Worm (Caenorhabditis elegans) whole organism, late embryonic: ENCODE measurements around the gene srh-301.

Experiments
- Y22D7AL.16 ChIP-seq: sonication (generic microtip); optimal IDR thresholded peaks from 2 replicates; lab custom pipeline; 2016; ENCODE audit warnings: missing genetic modification characterization, missing compliant biosample characterization
- ama-1 ChIP-seq: fragments of 150-350 bp; optimal IDR thresholded peaks from 2 replicates; lab custom pipeline; 2014
- ceh-14 ChIP-seq: sonication (generic microtip); optimal IDR thresholded peaks from 2 replicates; lab custom pipeline; 2016; ENCODE audit warnings: missing genotype, missing genetic modification characterization, missing compliant biosample characterization
- ceh-19 ChIP-seq: fragments of 200-800 bp; sonication (Bioruptor generic); optimal IDR thresholded peaks from 2 replicates; lab custom pipeline; 2018; ENCODE audit warnings: mild to moderate bottlenecking, missing genetic modification characterization, missing compliant biosample characterization
- ceh-2 ChIP-seq: sonication (generic microtip); optimal IDR thresholded peaks from 2 replicates; lab custom pipeline; 2016; ENCODE audit warnings: missing genotype, missing genetic modification characterization, missing compliant biosample characterization
- ceh-22 ChIP-seq: sonication (generic microtip); optimal IDR thresholded peaks from 2 replicates; lab custom pipeline; 2017; ENCODE audit warnings: missing biosample characterization, missing genetic modification characterization
- ceh-34 ChIP-seq: sonication (generic microtip); optimal IDR thresholded peaks from 2 replicates; lab custom pipeline; 2016; ENCODE audit warnings: mild to moderate bottlenecking, missing genetic modification characterization, missing compliant biosample characterization
- ceh-45 ChIP-seq: fragments of 200-800 bp; sonication (Bioruptor generic); IDR thresholded peaks from 2 replicates; pipeline ENCODE4 v1.3.6; 2022; ENCODE audit warnings: missing genetic modification reagents, missing genetic modification characterization, missing compliant biosample characterization
- ceh-48 ChIP-seq: sonication (generic microtip); optimal IDR thresholded peaks from 2 replicates; lab custom pipeline; 2016; ENCODE audit warnings: missing genetic modification characterization, inconsistent platforms, missing compliant biosample characterization
- che-1 ChIP-seq: sonication (generic microtip); optimal IDR thresholded peaks from 2 replicates; lab custom pipeline; 2016; ENCODE audit warnings: mild to moderate bottlenecking, missing genetic modification characterization, missing compliant biosample characterization
- elt-2 ChIP-seq: sonication (generic microtip); optimal IDR thresholded peaks from 2 replicates; lab custom pipeline; 2016; ENCODE audit warnings: missing genetic modification reagents, missing genetic modification characterization, missing compliant biosample characterization
- ets-4 ChIP-seq: sonication (generic microtip); optimal IDR thresholded peaks from 2 replicates; lab custom pipeline; 2016; ENCODE audit warnings: missing genetic modification characterization, missing compliant biosample characterization
- eyg-1 ChIP-seq: sonication (generic microtip); optimal IDR thresholded peaks from 2 replicates; lab custom pipeline; 2016; ENCODE audit warnings: missing genotype, missing genetic modification characterization, missing compliant biosample characterization
- fkh-6 ChIP-seq: sonication (generic microtip); optimal IDR thresholded peaks from 2 replicates; lab custom pipeline; 2016; ENCODE audit warnings: missing genetic modification characterization, missing compliant biosample characterization
- gmeb-2 ChIP-seq: sonication (generic microtip); optimal IDR thresholded peaks from 2 replicates; lab custom pipeline; 2016; ENCODE audit warnings: missing genetic modification characterization, inconsistent platforms, missing compliant biosample characterization
- hlh-13 ChIP-seq: fragments of 200-800 bp; sonication (Bioruptor generic); optimal IDR thresholded peaks from 2 replicates; lab custom pipeline; 2018; ENCODE audit warnings: mild to moderate bottlenecking, missing genetic modification characterization, missing compliant biosample characterization
- hlh-30 ChIP-seq: sonication (generic microtip); optimal IDR thresholded peaks from 2 replicates; lab custom pipeline; 2017; ENCODE audit warnings: antibody characterized with exemption, missing genetic modification characterization, missing compliant biosample characterization; ENCODE audit not compliant: insufficient read depth
- lim-6 ChIP-seq: sonication (generic microtip); optimal IDR thresholded peaks from 2 replicates; lab custom pipeline; 2016; ENCODE audit warnings: missing genetic modification characterization, missing compliant biosample characterization
- nhr-11 ChIP-seq: fragments of 150-350 bp; optimal IDR thresholded peaks from 2 replicates; lab custom pipeline; 2014; ENCODE audit warnings: missing biosample characterization, missing genetic modification characterization
- nhr-232 ChIP-seq: sonication (generic microtip); optimal IDR thresholded peaks from 2 replicates; lab custom pipeline; 2016; ENCODE audit warnings: missing genetic modification characterization, missing compliant biosample characterization
- npax-4 ChIP-seq: sonication (generic microtip); optimal IDR thresholded peaks from 2 replicates; lab custom pipeline; 2016; ENCODE audit warnings: missing genetic modification characterization, missing compliant biosample characterization
- odd-2 ChIP-seq: sonication (generic microtip); optimal IDR thresholded peaks from 2 replicates; lab custom pipeline; 2017; ENCODE audit warnings: antibody characterized with exemption, mild to moderate bottlenecking, missing genetic modification characterization, missing compliant biosample characterization
- pax-1 ChIP-seq: fragments of 150-350 bp; optimal IDR thresholded peaks from 2 replicates; lab custom pipeline; 2014; ENCODE audit warnings: missing biosample characterization, missing genetic modification characterization
- pha-2 ChIP-seq: sonication (generic microtip); optimal IDR thresholded peaks from 2 replicates; lab custom pipeline; 2017; ENCODE audit warnings: mild to moderate bottlenecking, missing genetic modification characterization, missing compliant biosample characterization
- pha-4 ChIP-seq: fragments of 150-350 bp; optimal IDR thresholded peaks from 2 replicates; lab custom pipeline; 2018; ENCODE audit warnings: missing biosample characterization, missing genetic modification reagents, missing genetic modification characterization
- pqm-1 ChIP-seq: sonication (generic microtip); optimal IDR thresholded peaks from 2 replicates; lab custom pipeline; 2016; ENCODE audit warnings: missing genetic modification characterization, missing compliant biosample characterization
- pros-1 ChIP-seq: fragments of 150-350 bp; optimal IDR thresholded peaks from 2 replicates; lab custom pipeline; 2014; ENCODE audit warnings: missing biosample characterization, missing genetic modification reagents, missing genetic modification characterization
- ref-2 ChIP-seq: sonication (generic microtip); optimal IDR thresholded peaks from 2 replicates; lab custom pipeline; 2016; ENCODE audit warnings: missing genetic modification characterization, missing compliant biosample characterization
- sdc-2 ChIP-seq: sonication (generic microtip); optimal IDR thresholded peaks from 2 replicates; lab custom pipeline; 2016; ENCODE audit warnings: missing genotype, missing genetic modification characterization, missing compliant biosample characterization
- sox-2 ChIP-seq: fragments of 200-800 bp; sonication (Bioruptor generic); IDR thresholded peaks from 2 replicates; pipeline ENCODE4 v1.3.6; 2022; ENCODE audit warnings: missing genetic modification reagents, missing genetic modification characterization, missing compliant biosample characterization
- sox-4 ChIP-seq: sonication (generic microtip); optimal IDR thresholded peaks from 2 replicates; lab custom pipeline; 2017; ENCODE audit warnings: mild to moderate bottlenecking, missing genetic modification characterization, inconsistent platforms, missing compliant biosample characterization
- tbx-7 ChIP-seq: sonication (generic microtip); optimal IDR thresholded peaks from 2 replicates; lab custom pipeline; 2016; ENCODE audit warnings: missing genotype, missing genetic modification characterization, missing compliant biosample characterization
- unc-3 ChIP-seq, 2 experiments: fragments of 200-800 bp in 1 of 2; sonication (Bioruptor generic) in 1 of 2; sonication (generic microtip) in 1 of 2; conservative IDR thresholded peaks in 1 of 2; optimal IDR thresholded peaks in 1 of 2; 2 replicates each; pipeline versions ENCODE4 v1.3.6 to Lab custom; 2016 to 2022; ENCODE audit warnings: missing compliant biosample characterization in 2 of 2, missing genetic modification characterization in 2 of 2, missing genetic modification reagents in 1 of 2
- unc-42 ChIP-seq: sonication (generic microtip); optimal IDR thresholded peaks from 2 replicates; lab custom pipeline; 2016; ENCODE audit warnings: missing genotype, missing genetic modification characterization, missing compliant biosample characterization
- unc-86 ChIP-seq: sonication (generic microtip); optimal IDR thresholded peaks from 2 replicates; lab custom pipeline; 2016; ENCODE audit warnings: missing genetic modification characterization, missing compliant biosample characterization

srh-301 gene

ce11 chrV:17783542-17783941, 41.2 kb upstream of the srh-301 start, which contains the start of gene srab-12:
Gene srab-12 (minus strand): TSS chrV:17783642.
- TF ChIP-seq ceh-48 (tag; lab: Kevin White, UChicago) (no peak), ceh-34 (tag; lab: Kevin White, UChicago) (no peak), unc-42 (tag; lab: Kevin White, UChicago) (no peak), sdc-2 (tag; lab: Kevin White, UChicago) (no peak), pqm-1 (tag; lab: Kevin White, UChicago) (no peak), sox-4 (tag; lab: Kevin White, UChicago) (no peak), ceh-22 (tag; lab: Kevin White, UChicago) (no peak), pha-2 (no peak), unc-3 (GFP tag; conservative IDR thresholded peaks at IDR 0.05; lab: Robert Waterston, UW) (no peak), unc-3 (tag; optimal IDR thresholded peaks at IDR 0.05; lab: Kevin White, UChicago) (no peak), tbx-7 (tag; lab: Kevin White, UChicago) (no peak)

- no peak for TF ChIP-seq pax-1
- no peak for TF ChIP-seq eyg-1 (tag; lab: Kevin White, UChicago)
- TF ChIP-seq pha-4 (tag; lab: Kevin White, UChicago) = no peak
- TF ChIP-seq nhr-11 (tag; lab: Kevin White, UChicago) = no peak
- TF ChIP-seq nhr-232 (tag; lab: Kevin White, UChicago) = no peak
- TF ChIP-seq npax-4 (tag; lab: Kevin White, UChicago) = no peak
- TF ChIP-seq pros-1 (tag; lab: Kevin White, UChicago) = no peak
Observed at ce11 chrV:17784363-17784762, 40.3 kb upstream of the srh-301 start.

- TF ChIP-seq pros-1 (tag; lab: Kevin White, UChicago) (no peak), Y22D7AL.16 (tag; lab: Kevin White, UChicago) (no peak)
- TF ChIP-seq, all 69 proteins: peak for 0
Observed at ce11 chrV:17790191-17790590, 34.5 kb upstream of the srh-301 start, which contains the start of gene srh-290. Gene srh-290 (plus strand): TSS chrV:17790491.

ce11 chrV:17793986-17794385, 30.7 kb upstream of the srh-301 start, which contains the start of gene srh-289:
Gene srh-289 (minus strand): TSS chrV:17794086.
- TF ChIP-seq ceh-45 (GFP tag; lab: Robert Waterston, UW) = no peak
- TF ChIP-seq ceh-19 (GFP tag; lab: Kevin White, UChicago) = no peak
- no peak for TF ChIP-seq ama-1 (lab: Kevin White, UChicago)
- TF ChIP-seq gmeb-2 (tag; lab: Kevin White, UChicago) = no peak
- no peak for TF ChIP-seq ceh-34 (tag; lab: Kevin White, UChicago)
- no peak for TF ChIP-seq sox-2 (GFP tag; lab: Robert Waterston, UW)
- TF ChIP-seq hlh-30 (tag; lab: Kevin White, UChicago) = no peak
- no peak for TF ChIP-seq nhr-232 (tag; lab: Kevin White, UChicago)
- TF ChIP-seq elt-2 (tag; lab: Kevin White, UChicago) = no peak
- no peak for TF ChIP-seq che-1 (tag; lab: Kevin White, UChicago)
- TF ChIP-seq nhr-11 (tag; lab: Kevin White, UChicago) = no peak
- TF ChIP-seq fkh-6 (tag; lab: Kevin White, UChicago) = no peak
- TF ChIP-seq ceh-22 (tag; lab: Kevin White, UChicago) = no peak
- TF ChIP-seq pax-1 = no peak
- TF ChIP-seq odd-2 (tag; lab: Kevin White, UChicago) = no peak
- TF ChIP-seq pha-4 (tag; lab: Kevin White, UChicago) = no peak
- no peak for TF ChIP-seq lim-6 (tag; lab: Kevin White, UChicago)
- TF ChIP-seq hlh-13 = no peak

- TF ChIP-seq unc-86 (tag; lab: Kevin White, UChicago) = no peak
- no peak for TF ChIP-seq unc-3 (GFP tag; conservative IDR thresholded peaks at IDR 0.05; lab: Robert Waterston, UW)
- TF ChIP-seq unc-3 (tag; optimal IDR thresholded peaks at IDR 0.05; lab: Kevin White, UChicago) = no peak
- TF ChIP-seq odd-2 (tag; lab: Kevin White, UChicago) = no peak
- no peak for TF ChIP-seq nhr-11 (tag; lab: Kevin White, UChicago)
- no peak for TF ChIP-seq ceh-14 (tag; lab: Kevin White, UChicago)
- no peak for TF ChIP-seq ceh-2 (tag; lab: Kevin White, UChicago)
- TF ChIP-seq nhr-232 (tag; lab: Kevin White, UChicago) = no peak
- no peak for TF ChIP-seq ets-4 (tag; lab: Kevin White, UChicago)
- TF ChIP-seq ref-2 = no peak
Observed at ce11 chrV:17795655-17796054, 29.1 kb upstream of the srh-301 start, which contains the start of gene srh-288. Gene srh-288 (minus strand): TSS chrV:17795755.
